Fruit fly (Drosophila melanogaster): Measurements from ENCODE around the gene nmdyn-D6.

nmdyn-D6 gene

dm6 chrX:14622179-14622578 is 38.7 kb downstream of the nmdyn-D6 start:
- no peak for TF ChIP-seq noc (tag; optimal IDR thresholded peaks at IDR 0.05)

- TF ChIP-seq noc (tag; optimal IDR thresholded peaks at IDR 0.05), result no peak
These were observed 43.8 kb downstream of the nmdyn-D6 start for dm6 chrX:14627080-14627796.

dm6 chrX:14629411-14629810 is 45.9 kb downstream of the nmdyn-D6 start:
- TF ChIP-seq noc (tag; optimal IDR thresholded peaks at IDR 0.05), result no peak

- no peak for TF ChIP-seq noc (tag; optimal IDR thresholded peaks at IDR 0.05)
These were observed 49.7 kb downstream of the nmdyn-D6 start for dm6 chrX:14633168-14633567.
